Fruit fly (Drosophila melanogaster): Measurements from ENCODE around the gene tin.

The tin gene

dm6 chr3R:21415016-21415638, 36.4 kb downstream of the tin start:
- TF ChIP-seq Sox15 (GFP tag; optimal IDR thresholded peaks at IDR 0.05), result no peak
- TF ChIP-seq CG11294 (GFP tag; IDR thresholded peaks at IDR 0.05), result no peak
- TF ChIP-seq Blimp-1 (GFP tag; optimal IDR thresholded peaks at IDR 0.05), result peak; percentile 17
- no peak for TF ChIP-seq esn (GFP tag; optimal IDR thresholded peaks at IDR 0.05)
- no peak for TF ChIP-seq CG15336 (GFP tag; IDR thresholded peaks at IDR 0.05)
- no peak for TF ChIP-seq Eip93F (GFP tag; optimal IDR thresholded peaks at IDR 0.05)
- no peak for TF ChIP-seq CG8632 (GFP tag; optimal IDR thresholded peaks at IDR 0.05)

- TF ChIP-seq CG3919 (GFP tag; optimal IDR thresholded peaks at IDR 0.05) (no peak), dac (GFP tag; optimal IDR thresholded peaks at IDR 0.05) (no peak), CG6808 (GFP tag; optimal IDR thresholded peaks at IDR 0.05) (no peak), ss (GFP tag; optimal IDR thresholded peaks at IDR 0.05) (peak in 1 of 2 experiments; percentile 54), fd59A (GFP tag; optimal IDR thresholded peaks at IDR 0.05) (no peak)
These were observed 38.1 kb downstream of the tin start for dm6 chr3R:21416888-21417287.

dm6 chr3R:21419258-21419657, 40.5 kb downstream of the tin start:
- TF ChIP-seq CG9139 (GFP tag; optimal IDR thresholded peaks at IDR 0.05) (no peak), CG11762 (GFP tag; optimal IDR thresholded peaks at IDR 0.05; ENCODE audit: insufficient read depth) (no peak), Eip75B (GFP tag; optimal IDR thresholded peaks at IDR 0.05) (no peak), ss (GFP tag; optimal IDR thresholded peaks at IDR 0.05) (no peak), Sox14 (GFP tag; optimal IDR thresholded peaks at IDR 0.05) (no peak), CG3919 (GFP tag; optimal IDR thresholded peaks at IDR 0.05) (no peak)

- peak; percentile 19 for TF ChIP-seq svp (GFP tag)
- TF ChIP-seq CG10631 (GFP tag; optimal IDR thresholded peaks at IDR 0.05), result no peak
- TF ChIP-seq achi (GFP tag; optimal IDR thresholded peaks at IDR 0.05), result no peak
- peak; percentile 43; the same call in 2 of the 3 replicates for TF ChIP-seq eg (GFP tag; IDR thresholded peaks at IDR 0.05)
- no peak for TF ChIP-seq Sox15 (GFP tag; optimal IDR thresholded peaks at IDR 0.05)
- no peak for TF ChIP-seq Gug (GFP tag; IDR thresholded peaks at IDR 0.05)
- TF ChIP-seq CG11762 (GFP tag; optimal IDR thresholded peaks at IDR 0.05; ENCODE audit: insufficient read depth), result no peak
- no peak for TF ChIP-seq Smox (GFP tag; optimal IDR thresholded peaks at IDR 0.05)
- no peak for TF ChIP-seq Eip75B (GFP tag; optimal IDR thresholded peaks at IDR 0.05)
- TF ChIP-seq CG31627 (GFP tag; optimal IDR thresholded peaks at IDR 0.05), result no peak
- no peak for TF ChIP-seq vri (GFP tag; optimal IDR thresholded peaks at IDR 0.05)
- TF ChIP-seq salr (GFP tag; optimal IDR thresholded peaks at IDR 0.05), result no peak
- no peak for TF ChIP-seq CG4318 (GFP tag; optimal IDR thresholded peaks at IDR 0.05)
- no peak for TF ChIP-seq dsx (GFP tag; optimal IDR thresholded peaks at IDR 0.05; ENCODE audit: poor library complexity, severe bottlenecking)
- no peak for TF ChIP-seq fkh (GFP tag; optimal IDR thresholded peaks at IDR 0.05)
- TF ChIP-seq Sox102F (GFP tag; optimal IDR thresholded peaks at IDR 0.05), result no peak
- TF ChIP-seq OdsH (GFP tag; optimal IDR thresholded peaks at IDR 0.05), result no peak
- no peak for TF ChIP-seq CG6854 (GFP tag; optimal IDR thresholded peaks at IDR 0.05)
- TF ChIP-seq pdm3 (GFP tag; optimal IDR thresholded peaks at IDR 0.05), result no peak
- TF ChIP-seq CG6792 (GFP tag; optimal IDR thresholded peaks at IDR 0.05), result no peak
- TF ChIP-seq lz (GFP tag; optimal IDR thresholded peaks at IDR 0.05), result no peak
- 0 out of 3 replicates have a peak, but pooled peaks have one; percentile 27 for TF ChIP-seq CG6163 (GFP tag; IDR thresholded peaks at IDR 0.05)
- peak; percentile 1 for TF ChIP-seq topi (GFP tag; optimal IDR thresholded peaks at IDR 0.05)
- no peak for TF ChIP-seq Sox14 (GFP tag; optimal IDR thresholded peaks at IDR 0.05)
- no peak for TF ChIP-seq CG11294 (GFP tag; IDR thresholded peaks at IDR 0.05)
- no peak for TF ChIP-seq CG8632 (GFP tag; optimal IDR thresholded peaks at IDR 0.05)
- no peak for TF ChIP-seq Blimp-1 (GFP tag; optimal IDR thresholded peaks at IDR 0.05)
- TF ChIP-seq CG32006 (GFP tag; optimal IDR thresholded peaks at IDR 0.05), result peak; percentile 10
- peak; percentile 52 for TF ChIP-seq CG10669 (GFP tag; optimal IDR thresholded peaks at IDR 0.05)
- no peak for TF ChIP-seq CG8119 (GFP tag; IDR thresholded peaks at IDR 0.05)
- no peak for TF ChIP-seq Eip93F (GFP tag; optimal IDR thresholded peaks at IDR 0.05)
- TF ChIP-seq cyc (GFP tag; optimal IDR thresholded peaks at IDR 0.05), result no peak
- TF ChIP-seq Hr38 (GFP tag; optimal IDR thresholded peaks at IDR 0.05), result no peak
- no peak for TF ChIP-seq CG1621 (tag; optimal IDR thresholded peaks at IDR 0.05)
- TF ChIP-seq CG3919 (GFP tag; optimal IDR thresholded peaks at IDR 0.05), result peak; percentile 31
- no peak for TF ChIP-seq CG7368 (GFP tag; optimal IDR thresholded peaks at IDR 0.05)
- no peak for TF ChIP-seq net (GFP tag; optimal IDR thresholded peaks at IDR 0.05)
These were observed 41.2 kb downstream of the tin start for dm6 chr3R:21419932-21420331.
